Worm (Caenorhabditis elegans) whole organism, L4 larva: ENCODE measurements around the gene F13H10.5.

ENCODE experiments used
- F37D6.2 ChIP-seq: sonication (generic microtip); optimal IDR thresholded peaks from 2 replicates; lab custom pipeline; 2016; ENCODE audit warnings: mild to moderate bottlenecking, missing genetic modification characterization, missing compliant biosample characterization
- T20F7.1 ChIP-seq: fragments of 200-800 bp; sonication (Bioruptor generic); optimal IDR thresholded peaks from 2 replicates; lab custom pipeline; 2018; ENCODE audit warnings: mild to moderate bottlenecking, missing genetic modification characterization, missing compliant biosample characterization
- T26A8.4 ChIP-seq: fragments of 200-800 bp; sonication (Bioruptor generic); IDR thresholded peaks from 2 replicates; pipeline ENCODE4 v1.3.6; 2022; ENCODE audit warnings: missing genetic modification characterization, missing compliant biosample characterization
- aha-1 ChIP-seq: fragments of 150-350 bp; peaks from one replicate; lab custom pipeline; 2014; ENCODE audit warnings: missing biosample characterization, missing genetic modification characterization
- arid-1 ChIP-seq: fragments of 200-800 bp; sonication (Bioruptor generic); conservative IDR thresholded peaks from 2 replicates; pipeline ENCODE4 v1.3.6; 2022; ENCODE audit warnings: missing genetic modification reagents, missing genetic modification characterization, missing compliant biosample characterization
- ceh-82 ChIP-seq: sonication (generic microtip); optimal IDR thresholded peaks from 2 replicates; lab custom pipeline; 2017; ENCODE audit warnings: missing biosample characterization, missing genetic modification characterization
- ces-1 ChIP-seq: fragments of 150-350 bp; sonication (generic microtip); optimal IDR thresholded peaks from 4 replicates; lab custom pipeline; 2014; ENCODE audit warnings: missing biosample characterization, missing genetic modification reagents, missing genetic modification characterization
- ctbp-1 ChIP-seq: fragments of 200-800 bp; sonication (Bioruptor generic); IDR thresholded peaks from 2 replicates; pipeline ENCODE4 v1.3.6; 2022; ENCODE audit warnings: missing genetic modification reagents, missing genetic modification characterization, missing compliant biosample characterization
- daf-16 ChIP-seq, 3 experiments: sonication (generic microtip); optimal IDR thresholded peaks; 2 replicates each; lab custom pipeline; 2016 to 2017; ENCODE audit warnings: missing genetic modification characterization in 3 of 3, missing genetic modification reagents in 3 of 3, mild to moderate bottlenecking in 2 of 3, missing compliant biosample characterization in 2 of 3, missing biosample characterization in 1 of 3, moderate library complexity in 1 of 3
- daf-19 ChIP-seq: fragments of 200-800 bp; sonication (Bioruptor generic); conservative IDR thresholded peaks from 2 replicates; pipeline ENCODE4 v1.3.6; 2022; ENCODE audit warnings: missing genetic modification characterization, missing compliant biosample characterization
- dmd-6 ChIP-seq: fragments of 200-800 bp; sonication (Bioruptor generic); IDR thresholded peaks from 2 replicates; pipeline ENCODE4 v1.3.6; 2022; ENCODE audit warnings: missing genetic modification reagents, missing genetic modification characterization, missing compliant biosample characterization
- dve-1 ChIP-seq: sonication (generic microtip); optimal IDR thresholded peaks from 2 replicates; lab custom pipeline; 2017; ENCODE audit warnings: antibody characterized with exemption, mild to moderate bottlenecking, missing genetic modification characterization, missing compliant biosample characterization; ENCODE audit not compliant: insufficient read depth
- hlh-11 ChIP-seq: fragments of 200-800 bp; sonication (Bioruptor generic); optimal IDR thresholded peaks from 2 replicates; lab custom pipeline; 2018; ENCODE audit warnings: mild to moderate bottlenecking, missing genetic modification characterization, missing compliant biosample characterization
- hlh-30 ChIP-seq: sonication (generic microtip); optimal IDR thresholded peaks from 2 replicates; lab custom pipeline; 2017; ENCODE audit warnings: antibody characterized with exemption, mild to moderate bottlenecking, missing genetic modification characterization, missing compliant biosample characterization; ENCODE audit not compliant: insufficient read depth
- hmg-1.1 ChIP-seq: fragments of 200-800 bp; sonication (Bioruptor generic); IDR thresholded peaks from 2 replicates; pipeline ENCODE4 v1.3.6; 2022; ENCODE audit warnings: missing genetic modification reagents, missing genetic modification characterization, missing compliant biosample characterization
- lim-7 ChIP-seq: fragments of 200-800 bp; sonication (Bioruptor generic); IDR thresholded peaks from 2 replicates; pipeline ENCODE4 v1.3.6; 2022; ENCODE audit warnings: missing genetic modification characterization, missing compliant biosample characterization
- lin-38 ChIP-seq: fragments of 200-800 bp; sonication (Bioruptor generic); IDR thresholded peaks from 2 replicates; pipeline ENCODE4 v1.3.6; 2022; ENCODE audit warnings: missing genetic modification reagents, missing genetic modification characterization, missing compliant biosample characterization
- mdt-29 ChIP-seq: fragments of 200-800 bp; sonication (Bioruptor generic); IDR thresholded peaks from 2 replicates; pipeline ENCODE4 v1.3.6; 2022; ENCODE audit warnings: missing genetic modification reagents, missing genetic modification characterization, missing compliant biosample characterization
- mep-1 ChIP-seq: fragments of 150-350 bp; sonication (generic microtip); optimal IDR thresholded peaks from 3 replicates; lab custom pipeline; 2014; ENCODE audit warnings: missing biosample characterization, missing genetic modification characterization
- mes-2 ChIP-seq: sonication (generic microtip); optimal IDR thresholded peaks from 2 replicates; lab custom pipeline; 2016; ENCODE audit warnings: missing genotype, mild to moderate bottlenecking, missing genetic modification characterization, missing compliant biosample characterization; ENCODE audit not compliant: poor library complexity, severe bottlenecking
- nhr-28 ChIP-seq: fragments of 150-350 bp; optimal IDR thresholded peaks from 2 replicates; lab custom pipeline; 2014; ENCODE audit warnings: missing biosample characterization, missing genetic modification characterization
- nhr-41 ChIP-seq: fragments of 200-800 bp; sonication (Bioruptor generic); IDR thresholded peaks from 2 replicates; pipeline ENCODE4 v1.3.6; 2022; ENCODE audit warnings: missing genetic modification reagents, missing genetic modification characterization, missing compliant biosample characterization
- nhr-76 ChIP-seq: fragments of 150-350 bp; optimal IDR thresholded peaks from 2 replicates; lab custom pipeline; 2014; ENCODE audit warnings: missing biosample characterization, missing genetic modification characterization
- nhr-77 ChIP-seq: fragments of 150-350 bp; optimal IDR thresholded peaks from 2 replicates; lab custom pipeline; 2014; ENCODE audit warnings: missing biosample characterization, missing genetic modification characterization
- pha-4 ChIP-seq, 2 experiments: fragments of 150-350 bp in 1 of 2; fragments of 200-800 bp in 1 of 2; sonication (Bioruptor generic) in 1 of 2; IDR thresholded peaks in 1 of 2; optimal IDR thresholded peaks in 1 of 2; 2 replicates each; pipeline versions ENCODE4 v1.3.6 to Lab custom; 2014 to 2022; ENCODE audit warnings: missing genetic modification characterization in 2 of 2, missing genetic modification reagents in 2 of 2, missing biosample characterization in 1 of 2, missing compliant biosample characterization in 1 of 2
- pqm-1 ChIP-seq: sonication (generic microtip); optimal IDR thresholded peaks from 2 replicates; lab custom pipeline; 2017; ENCODE audit warnings: missing biosample characterization, missing genetic modification characterization
- rbr-2 ChIP-seq: sonication (generic microtip); optimal IDR thresholded peaks from 2 replicates; lab custom pipeline; 2016; ENCODE audit warnings: missing genotype, missing genetic modification characterization, missing compliant biosample characterization
- sdz-12 ChIP-seq: fragments of 200-800 bp; sonication (Bioruptor generic); optimal IDR thresholded peaks from 2 replicates; lab custom pipeline; 2018; ENCODE audit warnings: mild to moderate bottlenecking, missing genetic modification characterization, missing compliant biosample characterization
- snpc-1.2 ChIP-seq: fragments of 200-800 bp; sonication (Bioruptor generic); IDR thresholded peaks from 2 replicates; pipeline ENCODE4 v1.3.6; 2022; ENCODE audit warnings: missing genetic modification reagents, missing genetic modification characterization, missing compliant biosample characterization
- tra-1 ChIP-seq: fragments of 200-800 bp; sonication (Bioruptor generic); IDR thresholded peaks from 2 replicates; pipeline ENCODE4 v1.3.6; 2022; ENCODE audit warnings: missing genetic modification reagents, missing genetic modification characterization, missing compliant biosample characterization
- unc-62 ChIP-seq, 3 experiments: fragments of 150-350 bp in 1 of 3; sonication (generic microtip); optimal IDR thresholded peaks in 2 of 3; peaks in 1 of 3; 1 replicate in 1 of 3; 2 replicates in 2 of 3; lab custom pipeline; 2014 to 2017; ENCODE audit warnings: missing biosample characterization in 3 of 3, missing genetic modification characterization in 3 of 3, missing genetic modification reagents in 3 of 3, missing genotype in 1 of 3
- ztf-7 ChIP-seq: fragments of 150-350 bp; optimal IDR thresholded peaks from 2 replicates; lab custom pipeline; 2014; ENCODE audit warnings: missing biosample characterization, missing genetic modification characterization

The F13H10.5 gene

DNA sequence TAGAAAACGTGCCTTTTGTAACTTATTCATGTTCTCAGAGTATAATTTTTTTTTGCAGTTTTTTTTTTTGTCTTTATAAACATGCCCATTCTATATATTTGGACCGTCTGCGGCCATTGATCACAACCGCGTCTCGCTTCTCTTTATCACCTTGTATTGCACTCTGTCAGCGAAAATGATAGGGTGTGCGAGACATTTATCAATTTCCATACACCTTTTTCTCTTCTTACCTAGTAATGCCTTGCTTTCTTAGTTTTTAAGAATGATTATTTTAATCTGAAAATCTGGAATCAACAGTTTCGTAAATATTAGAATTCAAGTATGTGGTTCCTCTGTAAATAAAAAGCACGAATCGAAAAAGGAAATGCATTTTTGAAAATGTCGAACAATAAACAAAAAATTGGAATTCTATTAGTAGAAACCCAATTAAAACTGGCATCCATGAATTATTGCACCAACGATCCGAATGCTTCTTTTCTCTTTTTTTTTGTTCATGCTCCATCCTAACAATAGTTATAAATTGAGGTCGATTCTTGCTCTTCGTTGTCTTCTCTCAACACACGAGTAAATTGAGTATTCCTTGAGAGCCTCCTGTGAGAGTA is 46.4 kb downstream of the F13H10.5 start:
- TF ChIP-seq sdz-12, result no peak
- peak; percentile 52 for TF ChIP-seq nhr-77
- TF ChIP-seq tra-1 (GFP tag; lab: Robert Waterston, UW), result no peak
- TF ChIP-seq aha-1 (tag; lab: Kevin White, UChicago), result peak; percentile 30
- TF ChIP-seq T26A8.4 (GFP tag; lab: Robert Waterston, UW), result 0 out of 2 replicates have a peak, but pooled peaks have one; percentile 33
- peak; percentile 51 for TF ChIP-seq nhr-28 (tag; lab: Kevin White, UChicago)
- peak; percentile 38 for TF ChIP-seq pqm-1 (tag; lab: Kevin White, UChicago)
- no peak for TF ChIP-seq daf-16 (GFP tag; optimal IDR thresholded peaks at IDR 0.05; lab: Kevin White, UChicago)
- TF ChIP-seq daf-16 (tag; optimal IDR thresholded peaks at IDR 0.05; lab: Kevin White, UChicago), result peak; percentile 74
- TF ChIP-seq rbr-2 (tag; lab: Kevin White, UChicago), result no peak
- no peak for TF ChIP-seq ceh-82 (tag; lab: Kevin White, UChicago)
- TF ChIP-seq pha-4 (GFP tag; IDR thresholded peaks at IDR 0.05; lab: Robert Waterston, UW), result peak; percentile 39; the same call in 1 of the 2 replicates
- TF ChIP-seq pha-4 (tag; optimal IDR thresholded peaks at IDR 0.05; lab: Kevin White, UChicago), result no peak
- TF ChIP-seq mdt-29 (GFP tag; lab: Robert Waterston, UW), result no peak
- TF ChIP-seq dmd-6 (GFP tag; lab: Robert Waterston, UW), result peak; percentile 32; the same call in 1 of the 2 replicates
- peak; percentile 14 for TF ChIP-seq lin-38 (GFP tag; lab: Robert Waterston, UW)
- peak; percentile 50 for TF ChIP-seq dve-1 (tag; lab: Kevin White, UChicago)
- 0 out of 2 replicates have a peak, but pooled peaks have one; percentile 18 for TF ChIP-seq arid-1
- TF ChIP-seq ces-1 (GFP tag; lab: Kevin White, UChicago), result peak; percentile 11
- TF ChIP-seq hlh-30, result no peak
- TF ChIP-seq hlh-11 (tag; lab: Kevin White, UChicago), result peak; percentile 22
- no peak for TF ChIP-seq F37D6.2 (tag; lab: Kevin White, UChicago)
- 0 out of 2 replicates have a peak, but pooled peaks have one; percentile 27 for TF ChIP-seq nhr-41

- TF ChIP-seq arid-1, result no peak
- TF ChIP-seq unc-62 (GFP tag; optimal IDR thresholded peaks at IDR 0.05 in 1 of 2; lab: Kevin White, UChicago), result peak in 1 of 2 experiments; percentile 43
- no peak for TF ChIP-seq unc-62 (tag; optimal IDR thresholded peaks at IDR 0.05; lab: Kevin White, UChicago)
- TF ChIP-seq, all 104 proteins: peak for 1
Measured at ce11 chrIV:11038218-11038617, 47.4 kb downstream of the F13H10.5 start.

ce11 chrIV:11038618-11038664 is 47.6 kb downstream of the F13H10.5 start, which contains the start of gene kdin-1:
TSS of gene kdin-1 (plus strand) at chrIV:11038655.
- TF ChIP-seq T20F7.1 (GFP tag; lab: Kevin White, UChicago), result no peak
- TF ChIP-seq mep-1, result no peak

DNA sequence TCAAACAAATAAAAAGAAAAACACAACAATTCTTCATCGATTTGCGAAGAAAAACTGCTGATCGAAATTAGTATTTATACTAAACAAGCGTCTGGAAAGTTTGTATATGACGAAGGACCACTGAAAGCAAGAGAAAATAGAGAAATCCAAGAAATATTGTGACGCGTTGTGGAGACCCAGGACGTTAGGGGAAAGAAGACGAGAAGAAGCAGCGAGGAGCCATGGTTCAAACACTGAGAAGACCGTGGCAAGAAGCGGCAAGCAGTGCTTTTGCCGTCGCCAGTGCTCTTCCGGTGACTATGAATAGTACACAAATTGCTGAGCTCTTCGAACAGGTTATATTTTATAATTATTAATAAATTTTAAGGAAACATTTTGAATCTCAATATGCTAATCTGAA is 47.9 kb downstream of the F13H10.5 start:
- TF ChIP-seq aha-1 (tag; lab: Kevin White, UChicago), result peak; percentile 13
- 0 out of 2 replicates have a peak, but pooled peaks have one; percentile 27 for TF ChIP-seq ctbp-1 (GFP tag; lab: Robert Waterston, UW)
- TF ChIP-seq snpc-1.2 (GFP tag; lab: Robert Waterston, UW), result no peak
- no peak for TF ChIP-seq nhr-76 (tag; lab: Kevin White, UChicago)
- TF ChIP-seq lim-7, result no peak
- no peak for TF ChIP-seq dmd-6 (GFP tag; lab: Robert Waterston, UW)
- TF ChIP-seq hmg-1.1 (GFP tag; lab: Robert Waterston, UW), result 0 out of 2 replicates have a peak, but pooled peaks have one; percentile 9
- TF ChIP-seq mes-2 (tag; lab: Kevin White, UChicago), result peak; percentile 6
- no peak for TF ChIP-seq ztf-7 (tag; lab: Kevin White, UChicago)
- TF ChIP-seq daf-19 (GFP tag; lab: Robert Waterston, UW), result no peak
